Fruit fly (Drosophila melanogaster): Measurements from ENCODE around the gene CG7778.

The CG7778 gene

dm6 chr2L:8371354-8371937 is 25.0 kb downstream of the CG7778 start (continued):
- TF ChIP-seq croc (GFP tag; conservative IDR thresholded peaks at IDR 0.05) = no peak
- no peak for TF ChIP-seq E2f2 (GFP tag; IDR thresholded peaks at IDR 0.05)
- TF ChIP-seq CG3281 (GFP tag; optimal IDR thresholded peaks at IDR 0.05) = no peak
- TF ChIP-seq Dbx (GFP tag; IDR thresholded peaks at IDR 0.05) = no peak
- no peak for TF ChIP-seq bcd (GFP tag; optimal IDR thresholded peaks at IDR 0.05)
- peak; percentile 19 for TF ChIP-seq HHEX (GFP tag; optimal IDR thresholded peaks at IDR 0.05)
- peak; percentile 61 for TF ChIP-seq Med (GFP tag)
- no peak for TF ChIP-seq CG2120 (GFP tag; optimal IDR thresholded peaks at IDR 0.05)
- no peak for TF ChIP-seq CG9215 (GFP tag; IDR thresholded peaks at IDR 0.05)
- no peak for TF ChIP-seq GATAe (GFP tag; conservative IDR thresholded peaks at IDR 0.05)
- TF ChIP-seq tin (GFP tag; optimal IDR thresholded peaks at IDR 0.05) = no peak
- peak; percentile 48 for TF ChIP-seq Meics (GFP tag; optimal IDR thresholded peaks at IDR 0.05)
- no peak for TF ChIP-seq Hand (GFP tag; optimal IDR thresholded peaks at IDR 0.05)
- TF ChIP-seq fd96Cb (tag; optimal IDR thresholded peaks at IDR 0.05) = no peak
- TF ChIP-seq Eip74EF (GFP tag; optimal IDR thresholded peaks at IDR 0.05) = no peak
- TF ChIP-seq BtbVII (GFP tag; optimal IDR thresholded peaks at IDR 0.05) = peak; percentile 24
- no peak for TF ChIP-seq HLHmδ (GFP tag; optimal IDR thresholded peaks at IDR 0.05)
- peak; percentile 18 for TF ChIP-seq CG18262 (tag; optimal IDR thresholded peaks at IDR 0.05)
- no peak for TF ChIP-seq D19B (GFP tag; optimal IDR thresholded peaks at IDR 0.05)
- no peak for TF ChIP-seq YL-1 (GFP tag; optimal IDR thresholded peaks at IDR 0.05)
- TF ChIP-seq CG5245 (GFP tag; optimal IDR thresholded peaks at IDR 0.05) = no peak
- no peak for TF ChIP-seq CG6689 (GFP tag; IDR thresholded peaks at IDR 0.05)
- no peak for TF ChIP-seq dimm (GFP tag; IDR thresholded peaks at IDR 0.05)
- no peak for TF ChIP-seq fd64A (GFP tag; optimal IDR thresholded peaks at IDR 0.05)
- peak; percentile 80 for TF ChIP-seq grau (tag; optimal IDR thresholded peaks at IDR 0.05)
- no peak for TF ChIP-seq CG2202 (tag; optimal IDR thresholded peaks at IDR 0.05)
- no peak for TF ChIP-seq B-H2 (GFP tag; optimal IDR thresholded peaks at IDR 0.05)
- no peak for TF ChIP-seq Side (GFP tag; optimal IDR thresholded peaks at IDR 0.05)
- no peak for TF ChIP-seq ind (GFP tag; optimal IDR thresholded peaks at IDR 0.05)
- no peak for TF ChIP-seq HmgD (GFP tag; optimal IDR thresholded peaks at IDR 0.05)
- TF ChIP-seq z (GFP tag; IDR thresholded peaks at IDR 0.05) = no peak
- TF ChIP-seq aop (GFP tag; IDR thresholded peaks at IDR 0.05) = no peak
- TF ChIP-seq br (optimal IDR thresholded peaks at IDR 0.05) = no peak
- TF ChIP-seq Sry-β (GFP tag; optimal IDR thresholded peaks at IDR 0.05) = no peak
- no peak for TF ChIP-seq CG13894 (tag; optimal IDR thresholded peaks at IDR 0.05)
- TF ChIP-seq jing (GFP tag; optimal IDR thresholded peaks at IDR 0.05) = no peak
- no peak for TF ChIP-seq Dip2 (GFP tag; IDR thresholded peaks at IDR 0.05)
- no peak for TF ChIP-seq sc (optimal IDR thresholded peaks at IDR 0.05)
- TF ChIP-seq sc (GFP tag; optimal IDR thresholded peaks at IDR 0.05) = no peak
- no peak for TF ChIP-seq Trl (optimal IDR thresholded peaks at IDR 0.05)
- TF ChIP-seq Trl (GFP tag; optimal IDR thresholded peaks at IDR 0.05) = no peak
- TF ChIP-seq CG17361 (GFP tag; IDR thresholded peaks at IDR 0.05) = peak; percentile 56; the same call in 1 of the 3 replicates
- TF ChIP-seq chn (GFP tag; optimal IDR thresholded peaks at IDR 0.05) = no peak
- no peak for TF ChIP-seq vnd (GFP tag; IDR thresholded peaks at IDR 0.05; ENCODE audit: partially characterized antibody)
- TF ChIP-seq Atf6 (GFP tag; IDR thresholded peaks at IDR 0.05) = no peak
- peak; percentile 6 for TF ChIP-seq CG18599 (GFP tag; optimal IDR thresholded peaks at IDR 0.05)
- no peak for TF ChIP-seq CG16815 (GFP tag; optimal IDR thresholded peaks at IDR 0.05)
- no peak for TF ChIP-seq bsh (GFP tag; optimal IDR thresholded peaks at IDR 0.05)
- no peak for TF ChIP-seq CG7357 (GFP tag; IDR thresholded peaks at IDR 0.05)
- TF ChIP-seq CHES-1-like (GFP tag; optimal IDR thresholded peaks at IDR 0.05) = no peak
- TF ChIP-seq Elba2 (GFP tag; optimal IDR thresholded peaks at IDR 0.05) = no peak
- TF ChIP-seq CG17359 (tag; optimal IDR thresholded peaks at IDR 0.05) = peak; percentile 14

Data from whole organism, embryonic.